Fruit fly (Drosophila melanogaster): Measurements from ENCODE around the gene CG15357.

CG15357 gene

DNA sequence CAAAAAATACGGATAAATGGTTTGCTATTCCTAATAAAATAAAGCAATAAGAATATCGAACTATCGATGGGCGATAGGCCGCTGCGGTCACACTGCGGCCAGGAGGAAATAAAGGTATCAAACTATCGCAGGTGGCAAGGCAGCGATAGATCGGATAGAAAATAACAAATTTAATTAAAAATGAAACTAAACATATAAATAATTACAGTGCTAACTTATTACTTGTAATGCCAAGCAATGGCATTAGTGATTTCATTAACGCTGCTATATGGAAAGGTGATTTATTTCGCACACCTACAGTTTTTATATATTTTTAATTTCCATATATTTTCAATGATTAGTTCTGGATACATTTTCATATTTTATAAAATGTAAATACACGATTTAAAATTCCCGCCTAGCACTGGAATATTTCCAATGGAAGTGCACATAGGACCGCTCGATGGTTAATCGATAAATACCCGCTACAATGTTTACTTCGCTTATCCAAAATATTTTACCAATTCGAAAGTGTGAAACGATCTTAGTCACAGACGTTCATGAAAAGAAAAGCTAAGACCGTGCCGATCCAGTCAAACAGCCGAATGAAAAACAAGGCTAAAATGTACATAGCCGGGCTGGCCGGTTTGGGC, 35.3 kb upstream of the CG15357 start, which contains the start of the genes CG15356 and CG15362 (continued):
- TF ChIP-seq Max (GFP tag; optimal IDR thresholded peaks at IDR 0.05) (peak; percentile 55), usp (GFP tag; optimal IDR thresholded peaks at IDR 0.05) (no peak), CG8765 (GFP tag; IDR thresholded peaks at IDR 0.05) (peak; percentile 41; the same call in 1 of the 2 replicates), pros (GFP tag; optimal IDR thresholded peaks at IDR 0.05) (no peak), CkIIα-i1 (GFP tag; IDR thresholded peaks at IDR 0.05) (no peak), D (optimal IDR thresholded peaks at IDR 0.05) (no peak), D (GFP tag; optimal IDR thresholded peaks at IDR 0.05) (no peak), caup (GFP tag; optimal IDR thresholded peaks at IDR 0.05; ENCODE audit: severe bottlenecking) (no peak), CG16813 (GFP tag; IDR thresholded peaks at IDR 0.05; ENCODE audit: partially characterized antibody) (peak; percentile 100), CG6654 (GFP tag; optimal IDR thresholded peaks at IDR 0.05) (no peak), CG10462 (GFP tag; optimal IDR thresholded peaks at IDR 0.05) (peak; percentile 14), CG34422 (GFP tag; IDR thresholded peaks at IDR 0.05) (0 out of 3 replicates have a peak, but pooled peaks have one; percentile 32), CG1832 (GFP tag; optimal IDR thresholded peaks at IDR 0.05) (no peak), Dip3 (GFP tag; optimal IDR thresholded peaks at IDR 0.05) (peak; percentile 17), CG30020 (tag; optimal IDR thresholded peaks at IDR 0.05) (peak; percentile 38), nom (GFP tag; optimal IDR thresholded peaks at IDR 0.05) (no peak), CG16863 (GFP tag; optimal IDR thresholded peaks at IDR 0.05) (no peak), Hsf (GFP tag; optimal IDR thresholded peaks at IDR 0.05) (peak; percentile 35), CG10565 (GFP tag; optimal IDR thresholded peaks at IDR 0.05) (no peak), E2f2 (GFP tag; IDR thresholded peaks at IDR 0.05) (peak; percentile 73), CG17186 (GFP tag; optimal IDR thresholded peaks at IDR 0.05) (peak; percentile 8), CG32767 (GFP tag; IDR thresholded peaks at IDR 0.05) (no peak), maf-S (GFP tag; optimal IDR thresholded peaks at IDR 0.05) (no peak), ken (GFP tag; IDR thresholded peaks at IDR 0.05) (no peak), Scr (GFP tag; IDR thresholded peaks at IDR 0.05; ENCODE audit: partially characterized antibody) (peak; percentile 99), sob (GFP tag; IDR thresholded peaks at IDR 0.05) (peak; percentile 52; the same call in 1 of the 2 replicates), CG3281 (GFP tag; optimal IDR thresholded peaks at IDR 0.05) (no peak), CG4707 (GFP tag; optimal IDR thresholded peaks at IDR 0.05) (no peak), CG15696 (tag; optimal IDR thresholded peaks at IDR 0.05) (no peak), CG7556 (GFP tag; optimal IDR thresholded peaks at IDR 0.05) (no peak), Jarid2 (GFP tag; optimal IDR thresholded peaks at IDR 0.05) (no peak), Hand (GFP tag; optimal IDR thresholded peaks at IDR 0.05) (no peak), pnt (GFP tag; optimal IDR thresholded peaks at IDR 0.05) (no peak), Fer2 (tag; optimal IDR thresholded peaks at IDR 0.05) (peak; percentile 8), Hey (tag; optimal IDR thresholded peaks at IDR 0.05) (no peak), CG6272 (GFP tag; IDR thresholded peaks at IDR 0.05) (peak; percentile 38; the same call in 1 of the 2 replicates), CG8924 (tag; optimal IDR thresholded peaks at IDR 0.05) (peak; percentile 31), CG14710 (tag; optimal IDR thresholded peaks at IDR 0.05) (peak; percentile 63), CG12155 (GFP tag; optimal IDR thresholded peaks at IDR 0.05) (peak; percentile 44), CG13775 (GFP tag; optimal IDR thresholded peaks at IDR 0.05) (peak; percentile 45), org-1 (GFP tag; optimal IDR thresholded peaks at IDR 0.05) (no peak), phol (tag; optimal IDR thresholded peaks at IDR 0.05) (peak; percentile 61), Optix (GFP tag; IDR thresholded peaks at IDR 0.05) (no peak), Hr3 (GFP tag; optimal IDR thresholded peaks at IDR 0.05) (peak; percentile 39), pzg (GFP tag; optimal IDR thresholded peaks at IDR 0.05) (peak; percentile 82), CG9215 (GFP tag; IDR thresholded peaks at IDR 0.05) (peak; percentile 20; the same call in 1 of the 2 replicates), Sin3A (optimal IDR thresholded peaks at IDR 0.05) (peak; percentile 67), CG9797 (GFP tag; optimal IDR thresholded peaks at IDR 0.05) (peak; percentile 82), CoRest (tag; optimal IDR thresholded peaks at IDR 0.05) (peak; percentile 46), CG11696 (GFP tag; IDR thresholded peaks at IDR 0.05) (no peak)
